Fruit fly (Drosophila melanogaster): ENCODE data around the gene Dref.

Dref gene

DNA sequence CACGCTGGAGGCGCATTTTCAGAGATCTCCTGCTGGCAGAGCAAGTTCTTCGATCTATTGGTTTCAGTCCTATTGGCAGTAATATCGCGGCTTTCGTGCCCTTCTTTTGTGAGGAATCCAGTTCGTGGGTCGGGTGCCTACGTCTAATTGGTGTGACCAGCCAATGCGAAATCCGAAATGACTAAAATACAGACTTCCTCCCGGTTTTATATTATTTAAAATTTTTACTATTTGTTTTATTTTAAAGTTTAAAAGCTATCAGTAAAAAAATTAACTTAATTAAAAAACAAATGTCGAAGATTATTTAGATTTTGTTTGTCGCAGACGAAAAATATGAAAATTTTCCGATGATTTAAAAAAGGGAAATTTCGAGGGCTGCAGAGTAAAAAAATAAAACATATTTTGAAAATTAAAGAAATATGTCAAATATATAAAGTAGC lies 3.4 kb downstream of the Dref start, which contains the start of gene CG5850 (continued):
- TF ChIP-seq CG6813 (GFP tag; optimal IDR thresholded peaks at IDR 0.05) (no peak), ash1 (GFP tag; optimal IDR thresholded peaks at IDR 0.05) (no peak), Fer1 (GFP tag; optimal IDR thresholded peaks at IDR 0.05) (peak; percentile 34), Trl (optimal IDR thresholded peaks at IDR 0.05) (no peak), Trl (GFP tag; optimal IDR thresholded peaks at IDR 0.05) (no peak), amos (GFP tag; IDR thresholded peaks at IDR 0.05; ENCODE audit: partially characterized antibody) (no peak), Doc3 (GFP tag; IDR thresholded peaks at IDR 0.05; ENCODE audit: partially characterized antibody) (no peak), nerfin-1 (tag; optimal IDR thresholded peaks at IDR 0.05) (peak; percentile 11), ind (GFP tag; optimal IDR thresholded peaks at IDR 0.05) (no peak), so (GFP tag; IDR thresholded peaks at IDR 0.05) (no peak), CG6175 (GFP tag; IDR thresholded peaks at IDR 0.05) (no peak), Eip74EF (GFP tag; optimal IDR thresholded peaks at IDR 0.05) (no peak), Gug (GFP tag; IDR thresholded peaks at IDR 0.05) (no peak), sc (optimal IDR thresholded peaks at IDR 0.05) (no peak), sc (GFP tag; optimal IDR thresholded peaks at IDR 0.05) (no peak), CG8089 (GFP tag; optimal IDR thresholded peaks at IDR 0.05) (no peak), CG1529 (GFP tag; optimal IDR thresholded peaks at IDR 0.05) (no peak), CG43689 (GFP tag; IDR thresholded peaks at IDR 0.05) (no peak), mirr (GFP tag; optimal IDR thresholded peaks at IDR 0.05) (no peak), disco-r (GFP tag; optimal IDR thresholded peaks at IDR 0.05) (no peak), sens (GFP tag) (peak; percentile 25), sens-2 (GFP tag; IDR thresholded peaks at IDR 0.05) (no peak), CG4282 (GFP tag; optimal IDR thresholded peaks at IDR 0.05) (no peak), CG31365 (tag; optimal IDR thresholded peaks at IDR 0.05) (no peak), CG10366 (GFP tag; IDR thresholded peaks at IDR 0.05) (no peak), CG12769 (tag; optimal IDR thresholded peaks at IDR 0.05) (no peak), cg (GFP tag; optimal IDR thresholded peaks at IDR 0.05) (no peak), CG9215 (GFP tag; IDR thresholded peaks at IDR 0.05) (no peak), CG13287 (GFP tag; IDR thresholded peaks at IDR 0.05; ENCODE audit: partially characterized antibody) (peak; percentile 45), CG18599 (GFP tag; optimal IDR thresholded peaks at IDR 0.05) (no peak), phol (tag; optimal IDR thresholded peaks at IDR 0.05) (peak; percentile 24), CG6854 (GFP tag; optimal IDR thresholded peaks at IDR 0.05) (no peak), NK7.1 (GFP tag; optimal IDR thresholded peaks at IDR 0.05) (no peak), crp (GFP tag; optimal IDR thresholded peaks at IDR 0.05) (no peak), CG32767 (GFP tag; IDR thresholded peaks at IDR 0.05) (no peak), sisA (GFP tag; IDR thresholded peaks at IDR 0.05) (no peak), ase (GFP tag; IDR thresholded peaks at IDR 0.05) (no peak), croc (GFP tag; conservative IDR thresholded peaks at IDR 0.05) (no peak), sima (GFP tag; optimal IDR thresholded peaks at IDR 0.05) (no peak), ab (GFP tag; optimal IDR thresholded peaks at IDR 0.05) (no peak), Bgb (GFP tag; IDR thresholded peaks at IDR 0.05; ENCODE audit: partially characterized antibody) (no peak), CG7372 (GFP tag; IDR thresholded peaks at IDR 0.05) (no peak), CG10147 (GFP tag; optimal IDR thresholded peaks at IDR 0.05) (peak; percentile 15), lab (GFP tag; optimal IDR thresholded peaks at IDR 0.05) (peak; percentile 17), az2 (GFP tag; optimal IDR thresholded peaks at IDR 0.05) (no peak), odd (GFP tag; optimal IDR thresholded peaks at IDR 0.05) (no peak), ewg (GFP tag; optimal IDR thresholded peaks at IDR 0.05) (no peak), otp (GFP tag; IDR thresholded peaks at IDR 0.05) (no peak), E2f2 (GFP tag; IDR thresholded peaks at IDR 0.05) (peak; percentile 65), CG8944 (GFP tag; optimal IDR thresholded peaks at IDR 0.05) (no peak), Oli (tag; optimal IDR thresholded peaks at IDR 0.05) (no peak), CG16813 (GFP tag; IDR thresholded peaks at IDR 0.05; ENCODE audit: partially characterized antibody) (no peak)

Data from whole organism, embryonic.